Fruit fly (Drosophila melanogaster): ENCODE measurements around the gene rdgA.

rdgA gene

DNA sequence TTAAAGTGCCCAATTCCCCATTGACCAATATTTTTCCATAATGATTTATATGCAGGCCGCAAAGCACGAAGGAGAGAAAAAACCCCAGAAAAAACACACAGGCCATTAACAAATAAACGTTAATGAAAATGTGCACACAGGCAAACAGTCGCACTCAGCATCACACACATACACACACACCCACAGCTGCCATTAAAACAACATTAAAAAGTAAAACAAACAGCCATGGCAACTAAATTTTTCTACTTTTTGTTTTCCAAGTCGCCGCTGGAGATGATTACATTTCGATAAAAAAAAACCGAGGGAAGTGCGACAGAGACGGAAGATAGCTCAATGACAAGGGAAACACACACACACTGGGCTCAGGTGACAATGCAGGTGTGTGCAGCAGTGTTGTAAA lies 19.5 kb upstream of the rdgA start (continued):
- no peak for TF ChIP-seq CG13894 (tag; optimal IDR thresholded peaks at IDR 0.05)
- TF ChIP-seq mirr (GFP tag; optimal IDR thresholded peaks at IDR 0.05) = no peak
- TF ChIP-seq cwo (GFP tag; optimal IDR thresholded peaks at IDR 0.05) = no peak
- no peak for TF ChIP-seq btn (GFP tag; optimal IDR thresholded peaks at IDR 0.05)
- TF ChIP-seq CrebB (tag; optimal IDR thresholded peaks at IDR 0.05) = no peak
- TF ChIP-seq chm (GFP tag; IDR thresholded peaks at IDR 0.05) = peak; percentile 65
- TF ChIP-seq CG15601 (tag; optimal IDR thresholded peaks at IDR 0.05) = peak; percentile 17
- no peak for TF ChIP-seq ranshi (GFP tag; IDR thresholded peaks at IDR 0.05)
- no peak for TF ChIP-seq gro (GFP tag; optimal IDR thresholded peaks at IDR 0.05)
- no peak for TF ChIP-seq Deaf1 (tag; optimal IDR thresholded peaks at IDR 0.05)
- TF ChIP-seq Taf1 (GFP tag; IDR thresholded peaks at IDR 0.05) = no peak
- no peak for TF ChIP-seq CG12299 (tag; optimal IDR thresholded peaks at IDR 0.05)
- no peak for TF ChIP-seq Aef1 (GFP tag; IDR thresholded peaks at IDR 0.05)
- TF ChIP-seq BtbVII (GFP tag; optimal IDR thresholded peaks at IDR 0.05) = no peak
- TF ChIP-seq D19A (tag; optimal IDR thresholded peaks at IDR 0.05) = no peak
- no peak for TF ChIP-seq Mrtf (GFP tag; IDR thresholded peaks at IDR 0.05)
- no peak for TF ChIP-seq repo (GFP tag; optimal IDR thresholded peaks at IDR 0.05)
- TF ChIP-seq CG17385 (GFP tag; optimal IDR thresholded peaks at IDR 0.05) = no peak
- TF ChIP-seq Hmx (GFP tag; optimal IDR thresholded peaks at IDR 0.05) = no peak
- TF ChIP-seq caup (GFP tag; optimal IDR thresholded peaks at IDR 0.05; ENCODE audit: severe bottlenecking) = no peak
- no peak for TF ChIP-seq CG9609 (GFP tag; optimal IDR thresholded peaks at IDR 0.05)
- no peak for TF ChIP-seq crp (GFP tag; optimal IDR thresholded peaks at IDR 0.05)
- TF ChIP-seq Vsx1 (GFP tag; optimal IDR thresholded peaks at IDR 0.05) = no peak
- no peak for TF ChIP-seq CG14050 (GFP tag; IDR thresholded peaks at IDR 0.05)
- no peak for TF ChIP-seq bsh (GFP tag; optimal IDR thresholded peaks at IDR 0.05)
- TF ChIP-seq CG11560 (tag; IDR thresholded peaks at IDR 0.05) = no peak
- TF ChIP-seq Ptx1 (GFP tag; IDR thresholded peaks at IDR 0.05) = no peak
- TF ChIP-seq sqz (GFP tag; optimal IDR thresholded peaks at IDR 0.05) = peak; percentile 64
- TF ChIP-seq her (GFP tag; optimal IDR thresholded peaks at IDR 0.05) = no peak
- TF ChIP-seq HLH54F (GFP tag; optimal IDR thresholded peaks at IDR 0.05) = no peak
- TF ChIP-seq sug (tag; optimal IDR thresholded peaks at IDR 0.05) = no peak
- 0 out of 4 replicates have a peak, but pooled peaks have one; percentile 51 for TF ChIP-seq chinmo (GFP tag; IDR thresholded peaks at IDR 0.05; ENCODE audit: partially characterized antibody)
- no peak for TF ChIP-seq Spps (tag; optimal IDR thresholded peaks at IDR 0.05)
- TF ChIP-seq Elba2 (GFP tag; optimal IDR thresholded peaks at IDR 0.05) = no peak
- no peak for TF ChIP-seq Drgx (GFP tag; IDR thresholded peaks at IDR 0.05)
- TF ChIP-seq sob (GFP tag; IDR thresholded peaks at IDR 0.05) = no peak
- TF ChIP-seq CG32532 (GFP tag; IDR thresholded peaks at IDR 0.05) = no peak
- no peak for TF ChIP-seq bab2 (GFP tag; optimal IDR thresholded peaks at IDR 0.05)
- peak; percentile 50 for TF ChIP-seq stwl (tag; optimal IDR thresholded peaks at IDR 0.05)
- no peak for TF ChIP-seq CHES-1-like (GFP tag; optimal IDR thresholded peaks at IDR 0.05)
- no peak for TF ChIP-seq CG8765 (GFP tag; IDR thresholded peaks at IDR 0.05)
- TF ChIP-seq Awh (GFP tag; IDR thresholded peaks at IDR 0.05) = peak; percentile 56; the same call in 1 of the 2 replicates
- no peak for TF ChIP-seq CG12769 (tag; optimal IDR thresholded peaks at IDR 0.05)
- TF ChIP-seq ab (GFP tag; optimal IDR thresholded peaks at IDR 0.05) = no peak
- TF ChIP-seq pita (GFP tag; optimal IDR thresholded peaks at IDR 0.05) = no peak
- TF ChIP-seq CG7357 (GFP tag; IDR thresholded peaks at IDR 0.05) = no peak
- TF ChIP-seq crol (GFP tag; IDR thresholded peaks at IDR 0.05) = no peak
- no peak for TF ChIP-seq Sry-δ (GFP tag; optimal IDR thresholded peaks at IDR 0.05)
- TF ChIP-seq CG1529 (GFP tag; optimal IDR thresholded peaks at IDR 0.05) = peak; percentile 19

Measured in whole organism, embryonic.